Worm (Caenorhabditis elegans): ENCODE measurements around the gene bath-1.
"Not testable (repeated sequence)": the region's sequence is repeated elsewhere in the genome, so short reads cannot be mapped to it uniquely, and the experiment has no call there.

The bath-1 gene

ce11 chrII:2000720-2001119 lies 27.9 kb downstream of the bath-1 start, which contains the start of gene ceh-84:
TSS of gene ceh-84 (minus strand) at chrII:2000820.
- not testable (repeated sequence) for TF ChIP-seq hlh-15, ceh-18, fkh-6 (tag; optimal IDR thresholded peaks at IDR 0.05)

DNA sequence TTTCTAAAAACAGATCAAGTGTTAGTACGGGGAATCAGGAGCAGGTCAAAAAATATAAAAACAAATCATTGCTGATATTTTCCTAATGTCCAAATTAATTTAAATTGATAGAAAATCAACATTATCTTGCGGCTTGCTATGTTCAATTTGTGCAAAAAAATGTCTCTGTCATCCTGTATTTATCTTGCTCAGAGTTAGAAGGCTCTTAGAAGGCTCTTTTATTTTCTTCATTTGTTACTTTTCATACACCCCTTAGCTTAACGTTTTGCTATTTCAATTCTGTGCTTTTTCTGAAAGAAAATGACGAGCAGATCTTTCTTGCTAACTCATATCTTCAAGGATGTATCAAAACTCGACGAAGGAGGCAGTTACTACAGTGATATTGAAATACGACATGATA lies 30.1 kb downstream of the bath-1 start, which contains the start of gene math-19:
TSS of gene math-19 (plus strand) at position 301 of the 400 bp plus-strand sequence.
- TF ChIP-seq hlh-15, ztf-16, lim-6 (tag; optimal IDR thresholded peaks at IDR 0.05): not testable (repeated sequence)

DNA sequence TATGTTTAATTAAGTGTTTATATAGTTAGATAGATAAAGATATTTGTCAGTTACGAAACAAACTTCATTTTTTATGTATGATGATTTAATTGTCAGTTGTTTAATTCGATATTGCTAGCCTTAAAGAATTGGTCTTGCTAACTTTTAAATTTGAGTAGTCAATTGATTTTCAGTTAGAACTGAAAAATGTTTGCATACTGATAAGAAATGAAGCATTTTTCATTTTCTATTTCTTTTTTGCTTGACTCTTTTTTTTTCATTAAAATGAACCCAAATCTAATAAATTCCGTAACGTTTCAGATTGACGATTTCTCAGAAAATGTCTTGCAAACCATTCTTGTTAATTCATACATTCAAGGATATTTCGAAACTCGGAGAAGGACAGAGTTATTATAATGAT lies 32.4 kb downstream of the bath-1 start, which contains the start of gene math-20:
TSS of gene math-20 (plus strand) at position 301 of the 400 bp plus-strand sequence.
- TF ChIP-seq che-1 (tag; optimal IDR thresholded peaks at IDR 0.05), result no peak
- TF ChIP-seq ref-2 (tag; optimal IDR thresholded peaks at IDR 0.05), result no peak
- no peak for TF ChIP-seq T23F11.4 (GFP tag; optimal IDR thresholded peaks at IDR 0.05)

DNA sequence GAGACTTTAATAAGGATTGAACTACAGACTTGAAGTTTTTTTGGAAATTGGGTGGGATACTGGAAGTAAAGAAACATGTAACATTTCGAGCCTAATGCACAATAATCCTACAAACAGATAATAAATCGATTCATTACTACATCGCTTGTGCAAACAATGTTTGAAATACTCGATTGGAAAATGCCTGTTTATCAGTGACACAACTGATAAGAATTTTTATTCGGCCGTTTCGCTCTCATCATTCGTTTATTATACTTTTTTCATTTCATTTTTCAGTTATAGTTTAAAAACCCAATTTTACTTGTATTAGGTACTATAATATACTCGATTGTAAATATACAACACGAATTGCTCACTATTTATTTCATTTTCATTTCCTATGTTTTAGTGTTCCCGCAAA lies 32.9 kb downstream of the bath-1 start:
- TF ChIP-seq elt-2 (tag; optimal IDR thresholded peaks at IDR 0.05), result peak; percentile 84
- TF ChIP-seq pqm-1 (tag; optimal IDR thresholded peaks at IDR 0.05), result no peak

ce11 chrII:1993738-1994137 lies 34.9 kb downstream of the bath-1 start, which contains the start of gene math-21:
TSS of gene math-21 (plus strand) at chrII:1994038.
- TF ChIP-seq sox-2 (GFP tag; IDR thresholded peaks at IDR 0.05) (no peak), ceh-18 (tag; optimal IDR thresholded peaks at IDR 0.05) (no peak), ref-2 (tag; optimal IDR thresholded peaks at IDR 0.05) (no peak), ama-1 (optimal IDR thresholded peaks at IDR 0.05) (no peak), odd-2 (tag; optimal IDR thresholded peaks at IDR 0.05) (no peak), K09A11.1 (tag; optimal IDR thresholded peaks at IDR 0.05; ENCODE audit: insufficient read depth) (no peak), unc-86 (tag; optimal IDR thresholded peaks at IDR 0.05) (no peak), unc-42 (tag; optimal IDR thresholded peaks at IDR 0.05) (no peak), dmd-4 (tag; optimal IDR thresholded peaks at IDR 0.05; ENCODE audit: borderline replicate concordance) (no peak), unc-3 (GFP tag; conservative IDR thresholded peaks at IDR 0.05) (no peak), unc-3 (tag; optimal IDR thresholded peaks at IDR 0.05) (no peak), tbx-7 (tag; optimal IDR thresholded peaks at IDR 0.05) (no peak), K02D7.2 (tag; optimal IDR thresholded peaks at IDR 0.05) (no peak), che-1 (tag; optimal IDR thresholded peaks at IDR 0.05) (no peak), pros-1 (tag; optimal IDR thresholded peaks at IDR 0.05) (no peak), hlh-8 (tag; optimal IDR thresholded peaks at IDR 0.05) (no peak), pqm-1 (tag; optimal IDR thresholded peaks at IDR 0.05) (no peak), lim-6 (tag; optimal IDR thresholded peaks at IDR 0.05) (no peak), tbx-2 (tag; optimal IDR thresholded peaks at IDR 0.05) (no peak), mec-3 (tag; optimal IDR thresholded peaks at IDR 0.05; ENCODE audit: borderline replicate concordance) (no peak)

ce11 chrII:1989010-1989409 lies 39.6 kb downstream of the bath-1 start, which contains the start of gene math-44:
TSS of gene math-44 (plus strand) at chrII:1989310.
- no peak for TF ChIP-seq F13H6.1 (tag; optimal IDR thresholded peaks at IDR 0.05)
- TF ChIP-seq C38D4.7 (GFP tag; optimal IDR thresholded peaks at IDR 0.05), result no peak
- no peak for TF ChIP-seq ceh-48 (tag; optimal IDR thresholded peaks at IDR 0.05)
- no peak for TF ChIP-seq pat-9 (tag; optimal IDR thresholded peaks at IDR 0.05)
- TF ChIP-seq lin-11 (tag; optimal IDR thresholded peaks at IDR 0.05), result no peak
- TF ChIP-seq unc-42 (tag; optimal IDR thresholded peaks at IDR 0.05), result no peak
- TF ChIP-seq npax-4 (tag; optimal IDR thresholded peaks at IDR 0.05), result no peak
- TF ChIP-seq tbx-7 (tag; optimal IDR thresholded peaks at IDR 0.05), result no peak
- TF ChIP-seq syd-9 (tag; optimal IDR thresholded peaks at IDR 0.05), result no peak
- TF ChIP-seq fax-1 (tag; optimal IDR thresholded peaks at IDR 0.05), result no peak
- no peak for TF ChIP-seq eyg-1 (tag; optimal IDR thresholded peaks at IDR 0.05)
- no peak for TF ChIP-seq ceh-9 (tag; optimal IDR thresholded peaks at IDR 0.05)
- no peak for TF ChIP-seq sox-4 (tag; optimal IDR thresholded peaks at IDR 0.05)
- TF ChIP-seq ama-1 (optimal IDR thresholded peaks at IDR 0.05), result no peak
- no peak for TF ChIP-seq pha-4 (tag; optimal IDR thresholded peaks at IDR 0.05)
- no peak for TF ChIP-seq pag-3 (tag; optimal IDR thresholded peaks at IDR 0.05; ENCODE audit: borderline replicate concordance)

All from whole organism, late embryonic.